Worm (Caenorhabditis elegans) whole organism, early embryonic: ENCODE measurements around the gene W07G4.1.

Source experiments
- B0310.2 ChIP-seq: sonication (generic microtip); optimal IDR thresholded peaks from 2 replicates; lab custom pipeline; 2016; ENCODE audit warnings: mild to moderate bottlenecking, missing genetic modification characterization, missing compliant biosample characterization
- F13C5.2 ChIP-seq: sonication (generic microtip); optimal IDR thresholded peaks from 2 replicates; lab custom pipeline; 2017; ENCODE audit warnings: mild to moderate bottlenecking, missing genetic modification characterization, inconsistent platforms, missing compliant biosample characterization
- aly-1 ChIP-seq: sonication (generic microtip); optimal IDR thresholded peaks from 2 replicates; lab custom pipeline; 2016; ENCODE audit warnings: missing genetic modification characterization, missing compliant biosample characterization
- ama-1 ChIP-seq: fragments of 150-350 bp; optimal IDR thresholded peaks from 2 replicates; lab custom pipeline; 2014
- ceh-13 ChIP-seq: fragments of 200-800 bp; sonication (Bioruptor generic); optimal IDR thresholded peaks from 2 replicates; lab custom pipeline; 2018; ENCODE audit warnings: mild to moderate bottlenecking, missing genetic modification characterization, missing compliant biosample characterization
- ceh-36 ChIP-seq: sonication (generic microtip); optimal IDR thresholded peaks from 2 replicates; lab custom pipeline; 2016; ENCODE audit warnings: missing genetic modification characterization, inconsistent platforms, missing compliant biosample characterization
- ets-7 ChIP-seq: sonication (generic microtip); optimal IDR thresholded peaks from 2 replicates; lab custom pipeline; 2016; ENCODE audit warnings: missing genotype, missing genetic modification characterization, missing compliant biosample characterization
- flt-1 ChIP-seq: fragments of 200-800 bp; sonication (Bioruptor generic); IDR thresholded peaks from 2 replicates; pipeline ENCODE4 v1.3.6; 2022; ENCODE audit warnings: missing genetic modification characterization, missing compliant biosample characterization
- hmbx-1 ChIP-seq: sonication (generic microtip); optimal IDR thresholded peaks from 2 replicates; lab custom pipeline; 2016; ENCODE audit warnings: mild to moderate bottlenecking, missing genetic modification characterization, missing compliant biosample characterization
- hmg-4 ChIP-seq: fragments of 200-800 bp; sonication (Bioruptor generic); optimal IDR thresholded peaks from 2 replicates; lab custom pipeline; 2018; ENCODE audit warnings: mild to moderate bottlenecking, missing genetic modification characterization, missing compliant biosample characterization
- hnd-1 ChIP-seq: sonication (generic microtip); optimal IDR thresholded peaks from 2 replicates; lab custom pipeline; 2016; ENCODE audit warnings: missing genetic modification characterization, missing compliant biosample characterization
- pes-1 ChIP-seq: fragments of 200-800 bp; sonication (Bioruptor generic); IDR thresholded peaks from 2 replicates; pipeline ENCODE4 v1.3.6; 2022; ENCODE audit warnings: missing genetic modification reagents, missing genetic modification characterization, missing compliant biosample characterization
- scrt-1 ChIP-seq: fragments of 200-800 bp; sonication (Bioruptor generic); IDR thresholded peaks from 2 replicates; pipeline ENCODE4 v1.3.6; 2022; ENCODE audit warnings: missing genetic modification characterization, missing compliant biosample characterization
- sea-1 ChIP-seq: fragments of 200-800 bp; sonication (Bioruptor generic); conservative IDR thresholded peaks from 2 replicates; pipeline ENCODE4 v1.3.6; 2022; ENCODE audit warnings: missing genetic modification characterization, missing compliant biosample characterization
- tbx-11 ChIP-seq: fragments of 200-800 bp; sonication (Bioruptor generic); IDR thresholded peaks from 2 replicates; pipeline ENCODE4 v1.3.6; 2022; ENCODE audit warnings: missing genetic modification characterization, missing compliant biosample characterization
- tbx-37 ChIP-seq: fragments of 200-800 bp; sonication (Bioruptor generic); conservative IDR thresholded peaks from 2 replicates; pipeline ENCODE4 v1.3.6; 2022; ENCODE audit warnings: missing genetic modification reagents, missing genetic modification characterization, missing compliant biosample characterization
- tra-4 ChIP-seq: sonication (generic microtip); optimal IDR thresholded peaks from 2 replicates; lab custom pipeline; 2017; ENCODE audit warnings: missing genetic modification characterization, missing compliant biosample characterization

The W07G4.1 gene

DNA sequence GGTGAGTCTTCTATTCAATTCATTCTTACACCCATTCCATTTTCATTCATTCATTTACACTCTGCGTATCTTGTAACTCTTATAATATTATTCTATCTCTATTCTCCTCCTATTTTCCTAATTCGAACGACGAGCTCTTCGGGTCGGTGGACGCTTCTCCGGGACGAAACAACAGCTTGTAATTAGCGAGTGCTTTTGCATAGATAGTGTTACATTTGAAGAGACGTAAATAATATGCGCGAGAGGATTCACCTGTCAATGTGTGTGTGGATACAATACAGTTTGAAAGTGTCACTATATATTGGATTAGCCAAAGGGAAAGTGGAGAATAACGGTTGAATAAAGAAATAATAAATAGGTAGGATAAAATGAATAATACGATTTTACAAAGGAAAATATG lies 12.7 kb upstream of the W07G4.1 start:
- TF ChIP-seq hmg-4: no peak

- TF ChIP-seq B0310.2 (tag; lab: Kevin White, UChicago): no peak
- no peak for TF ChIP-seq flt-1 (GFP tag; lab: Robert Waterston, UW)
- no peak for TF ChIP-seq pes-1 (GFP tag; lab: Robert Waterston, UW)
- no peak for TF ChIP-seq ceh-36 (tag; lab: Kevin White, UChicago)
- no peak for TF ChIP-seq tbx-11 (GFP tag; lab: Robert Waterston, UW)
Observed at ce11 chrV:13021540-13021939, 11.8 kb upstream of the W07G4.1 start.

DNA sequence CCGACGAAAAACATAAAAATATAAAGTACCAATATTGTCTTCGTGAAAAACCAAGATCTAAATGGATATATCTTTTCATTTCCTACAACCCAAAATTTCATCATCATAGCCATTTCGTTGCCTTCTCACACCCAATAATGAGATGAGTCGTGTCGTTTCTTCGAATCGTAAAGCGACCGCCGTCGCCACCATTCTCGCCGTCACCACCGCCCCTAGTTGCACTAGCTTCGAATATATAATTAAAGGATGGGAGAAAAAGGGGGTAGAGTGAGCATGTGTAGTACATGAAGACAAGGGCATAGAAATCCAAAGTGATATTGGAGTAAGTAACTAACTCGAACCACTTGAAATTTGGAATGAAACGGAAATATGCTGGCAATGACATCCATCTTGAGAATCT lies 11.1 kb upstream of the W07G4.1 start:
- TF ChIP-seq pes-1 (GFP tag; lab: Robert Waterston, UW) (no peak), scrt-1 (GFP tag; lab: Robert Waterston, UW) (no peak), tbx-37 (GFP tag; lab: Robert Waterston, UW) (no peak), ama-1 (no peak), flt-1 (GFP tag; lab: Robert Waterston, UW) (no peak)

- TF ChIP-seq hnd-1 (tag; lab: Kevin White, UChicago) (no peak), F13C5.2 (tag; lab: Kevin White, UChicago) (no peak), ceh-36 (tag; lab: Kevin White, UChicago) (no peak), scrt-1 (GFP tag; lab: Robert Waterston, UW) (no peak), tra-4 (no peak), ama-1 (no peak), sea-1 (GFP tag; lab: Robert Waterston, UW) (no peak), ceh-13 (GFP tag; lab: Kevin White, UChicago) (no peak), B0310.2 (tag; lab: Kevin White, UChicago) (no peak), tbx-37 (GFP tag; lab: Robert Waterston, UW) (no peak)
Observed at ce11 chrV:13024499-13024898, 8.8 kb upstream of the W07G4.1 start.

ce11 chrV:13025283-13025682 lies 8.0 kb upstream of the W07G4.1 start:
- TF ChIP-seq tbx-11 (GFP tag; lab: Robert Waterston, UW) (no peak), ceh-13 (GFP tag; lab: Kevin White, UChicago) (no peak), hmbx-1 (no peak), F13C5.2 (tag; lab: Kevin White, UChicago) (no peak), ama-1 (no peak), ets-7 (tag; lab: Kevin White, UChicago) (no peak), scrt-1 (GFP tag; lab: Robert Waterston, UW) (no peak), pes-1 (GFP tag; lab: Robert Waterston, UW) (no peak), ceh-36 (tag; lab: Kevin White, UChicago) (no peak), hnd-1 (tag; lab: Kevin White, UChicago) (no peak), sea-1 (GFP tag; lab: Robert Waterston, UW) (no peak)

ce11 chrV:13026631-13027299 lies 6.6 kb upstream of the W07G4.1 start:
- TF ChIP-seq hnd-1 (tag; lab: Kevin White, UChicago): no peak
- no peak for TF ChIP-seq F13C5.2 (tag; lab: Kevin White, UChicago)
- no peak for TF ChIP-seq hmg-4
- no peak for TF ChIP-seq ama-1
- no peak for TF ChIP-seq flt-1 (GFP tag; lab: Robert Waterston, UW)
- TF ChIP-seq ets-7 (tag; lab: Kevin White, UChicago): no peak
- TF ChIP-seq aly-1 (tag; lab: Kevin White, UChicago): no peak

ce11 chrV:13028871-13029270 lies 4.5 kb upstream of the W07G4.1 start:
- no peak for TF ChIP-seq ceh-36 (tag; lab: Kevin White, UChicago)
- TF ChIP-seq B0310.2 (tag; lab: Kevin White, UChicago): no peak
- no peak for TF ChIP-seq tbx-37 (GFP tag; lab: Robert Waterston, UW)
- TF ChIP-seq scrt-1 (GFP tag; lab: Robert Waterston, UW): no peak
- no peak for TF ChIP-seq tbx-11 (GFP tag; lab: Robert Waterston, UW)
- TF ChIP-seq ama-1: no peak
- no peak for TF ChIP-seq flt-1 (GFP tag; lab: Robert Waterston, UW)
- TF ChIP-seq pes-1 (GFP tag; lab: Robert Waterston, UW): no peak
- TF ChIP-seq tra-4: no peak
- TF ChIP-seq aly-1 (tag; lab: Kevin White, UChicago): no peak

DNA sequence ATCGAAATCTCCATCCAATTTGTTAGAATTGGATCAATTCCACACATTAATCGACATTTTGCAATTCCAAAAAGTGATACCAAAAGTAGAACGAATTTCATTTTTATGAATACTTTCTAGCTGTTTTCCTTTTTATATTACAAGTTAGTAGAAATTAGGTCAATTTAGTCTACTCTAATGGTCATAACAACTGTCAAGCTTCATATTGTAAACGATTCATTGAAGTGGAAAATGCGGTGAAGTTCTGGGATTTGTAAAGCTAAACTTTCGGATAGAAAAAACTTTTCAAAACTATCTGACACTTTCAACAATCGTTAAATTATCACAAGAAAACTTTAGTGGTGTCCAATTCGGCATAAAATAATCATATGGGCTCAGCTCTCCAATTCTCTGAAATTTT lies 1.3 kb downstream of the W07G4.1 start, which contains the start of gene W07G4.7:
TSS of gene W07G4.7 (minus strand) at position 101 of the 400 bp plus-strand sequence.
- no peak for TF ChIP-seq tbx-37 (GFP tag; lab: Robert Waterston, UW)

- no peak for TF ChIP-seq flt-1 (GFP tag; lab: Robert Waterston, UW)
- TF ChIP-seq ama-1: no peak
- TF ChIP-seq sea-1 (GFP tag; lab: Robert Waterston, UW): no peak
- no peak for TF ChIP-seq hmg-4
- no peak for TF ChIP-seq B0310.2 (tag; lab: Kevin White, UChicago)
- TF ChIP-seq hmbx-1: no peak
- no peak for TF ChIP-seq tra-4
- no peak for TF ChIP-seq F13C5.2 (tag; lab: Kevin White, UChicago)
- TF ChIP-seq scrt-1 (GFP tag; lab: Robert Waterston, UW): no peak
- no peak for TF ChIP-seq tbx-37 (GFP tag; lab: Robert Waterston, UW)
Observed at ce11 chrV:13036466-13036865, 3.1 kb downstream of the W07G4.1 start, which contains the start of gene W07G4.2. W07G4.2 (minus strand) TSS chrV:13036566.
